Worm (Caenorhabditis elegans): ENCODE results near the gene imb-2.

DNA sequence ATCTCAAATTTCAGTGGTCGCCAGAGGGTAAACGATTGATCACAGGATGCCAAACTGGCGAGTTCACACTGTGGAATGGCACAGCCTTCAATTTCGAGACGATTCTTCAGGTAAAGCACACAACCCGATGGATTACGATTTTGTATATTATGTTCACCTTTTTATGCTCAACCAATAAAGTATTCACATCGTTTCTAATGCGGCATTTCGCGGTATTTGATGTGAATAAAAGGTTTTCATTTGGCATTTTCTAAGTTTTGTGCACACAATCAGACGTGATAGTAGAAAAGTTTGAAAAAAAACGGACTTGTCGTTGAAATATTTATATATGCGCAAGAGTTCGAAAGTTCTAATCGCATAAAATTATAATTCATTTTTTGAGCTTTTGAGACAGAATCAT is 6.5 kb upstream of the imb-2 start:
- TF ChIP-seq gmeb-2 (tag; optimal IDR thresholded peaks at IDR 0.05) (no peak), pha-4 (tag; optimal IDR thresholded peaks at IDR 0.05) (no peak), rnt-1 (tag; optimal IDR thresholded peaks at IDR 0.05) (no peak), dve-1 (tag; optimal IDR thresholded peaks at IDR 0.05) (no peak), ceh-34 (tag; optimal IDR thresholded peaks at IDR 0.05) (no peak), hlh-30 (tag; optimal IDR thresholded peaks at IDR 0.05; ENCODE audit: insufficient read depth) (no peak), eyg-1 (tag; optimal IDR thresholded peaks at IDR 0.05) (no peak), fkh-10 (GFP tag; optimal IDR thresholded peaks at IDR 0.05) (no peak), odd-2 (tag; optimal IDR thresholded peaks at IDR 0.05) (no peak), pag-3 (tag; optimal IDR thresholded peaks at IDR 0.05; ENCODE audit: borderline replicate concordance) (no peak), sox-2 (GFP tag; IDR thresholded peaks at IDR 0.05) (no peak)
